Worm (Caenorhabditis elegans): ENCODE results near the gene pqn-76.

ce11 chrIV:15537338-15537737, 41.5 kb upstream of the pqn-76 start:
- TF ChIP-seq him-1 (tag; optimal IDR thresholded peaks at IDR 0.05), result no peak
- TF ChIP-seq dao-5 (tag; optimal IDR thresholded peaks at IDR 0.05), result no peak
- no peak for TF ChIP-seq W03F9.2 (tag; optimal IDR thresholded peaks at IDR 0.05)
